Worm (Caenorhabditis elegans): Measurements from ENCODE around the gene srlf-7.

Gene srlf-7

ce11 chrIV:7165723-7166122 lies 23.4 kb upstream of the srlf-7 start, which contains the start of gene rpc-1 (continued):
- no peak for TF ChIP-seq vab-15 (tag; optimal IDR thresholded peaks at IDR 0.05)
- TF ChIP-seq swsn-7 (tag; optimal IDR thresholded peaks at IDR 0.05), result peak; percentile 4
- TF ChIP-seq ceh-63 (GFP tag; optimal IDR thresholded peaks at IDR 0.05), result no peak
- no peak for TF ChIP-seq zip-4 (GFP tag; optimal IDR thresholded peaks at IDR 0.05)
- peak; percentile 22 to 75 for TF ChIP-seq lsy-2 (tag; optimal IDR thresholded peaks at IDR 0.05)
- no peak for TF ChIP-seq nhr-84 (tag; optimal IDR thresholded peaks at IDR 0.05)
- TF ChIP-seq snpc-4 (tag; optimal IDR thresholded peaks at IDR 0.05), result no peak
- no peak for TF ChIP-seq unc-130 (tag; optimal IDR thresholded peaks at IDR 0.05)
- no peak for TF ChIP-seq nhr-76 (tag; optimal IDR thresholded peaks at IDR 0.05)
- TF ChIP-seq lin-14 (GFP tag; optimal IDR thresholded peaks at IDR 0.05), result no peak
- peak in 1 of 6 experiments; percentile 3 for TF ChIP-seq elt-3 (tag; optimal IDR thresholded peaks at IDR 0.05)
- no peak for TF ChIP-seq nhr-85 (tag)
- TF ChIP-seq Y116A8C.19 (tag; optimal IDR thresholded peaks at IDR 0.05; ENCODE audit: borderline replicate concordance), result no peak
- TF ChIP-seq F16B12.6 (tag; optimal IDR thresholded peaks at IDR 0.05), result peak; percentile 47
- no peak for TF ChIP-seq unc-30 (tag; optimal IDR thresholded peaks at IDR 0.05)
- peak; percentile 39 for TF ChIP-seq nhr-20 (tag; optimal IDR thresholded peaks at IDR 0.05)
- no peak for TF ChIP-seq fos-1 (tag; optimal IDR thresholded peaks at IDR 0.05)
- TF ChIP-seq pax-3 (tag; optimal IDR thresholded peaks at IDR 0.05), result no peak
- peak; percentile 30 for TF ChIP-seq snu-23 (GFP tag; optimal IDR thresholded peaks at IDR 0.05)
- TF ChIP-seq pqm-1 (tag; optimal IDR thresholded peaks at IDR 0.05), result no peak
- TF ChIP-seq ceh-82 (tag; optimal IDR thresholded peaks at IDR 0.05), result peak; percentile 8 to 43 (median 39)
- no peak for TF ChIP-seq aly-2 (tag; optimal IDR thresholded peaks at IDR 0.05)
- TF ChIP-seq mab-9 (GFP tag; IDR thresholded peaks at IDR 0.05), result no peak
- TF ChIP-seq lir-3 (tag; optimal IDR thresholded peaks at IDR 0.05; ENCODE audit: poor library complexity), result no peak
- no peak for TF ChIP-seq hlh-17 (GFP tag; optimal IDR thresholded peaks at IDR 0.05; ENCODE audit: borderline replicate concordance)
- peak; percentile 59 for TF ChIP-seq mep-1 (tag; optimal IDR thresholded peaks at IDR 0.05)
- TF ChIP-seq sox-4 (tag; optimal IDR thresholded peaks at IDR 0.05), result no peak
- no peak for TF ChIP-seq hpl-2 (GFP tag; optimal IDR thresholded peaks at IDR 0.05)
- TF ChIP-seq nhr-19 (GFP tag; conservative IDR thresholded peaks at IDR 0.05), result no peak
- TF ChIP-seq sptf-1 (tag; optimal IDR thresholded peaks at IDR 0.05), result no peak
- peak; percentile 47 to 90 for TF ChIP-seq lin-35 (GFP tag; optimal IDR thresholded peaks at IDR 0.05)
- TF ChIP-seq grh-1 (GFP tag; IDR thresholded peaks at IDR 0.05), result no peak
- no peak for TF ChIP-seq ceh-90 (tag; optimal IDR thresholded peaks at IDR 0.05)
- TF ChIP-seq nhr-28 (tag; optimal IDR thresholded peaks at IDR 0.05), result no peak
- TF ChIP-seq irx-1 (tag; optimal IDR thresholded peaks at IDR 0.05), result no peak
- no peak for TF ChIP-seq C34B4.2 (tag; optimal IDR thresholded peaks at IDR 0.05)
- TF ChIP-seq nhr-11 (tag; optimal IDR thresholded peaks at IDR 0.05), result no peak
- no peak for TF ChIP-seq ces-1 (GFP tag; optimal IDR thresholded peaks at IDR 0.05)
- no peak for TF ChIP-seq unc-86 (tag; optimal IDR thresholded peaks at IDR 0.05)
- TF ChIP-seq ets-5 (GFP tag; IDR thresholded peaks at IDR 0.05), result no peak
- TF ChIP-seq C16A3.4 (tag; optimal IDR thresholded peaks at IDR 0.05), result peak; percentile 12
- peak; percentile 22 for TF ChIP-seq tbx-2 (tag; optimal IDR thresholded peaks at IDR 0.05)
- no peak for TF ChIP-seq ceh-88 (GFP tag; IDR thresholded peaks at IDR 0.05)
- TF ChIP-seq dpl-1 (GFP tag; optimal IDR thresholded peaks at IDR 0.05), result peak; percentile 55 to 80 (median 76)
- no peak for TF ChIP-seq lin-39 (tag; optimal IDR thresholded peaks at IDR 0.05)
- TF ChIP-seq nhr-90 (tag; optimal IDR thresholded peaks at IDR 0.05; ENCODE audit: poor library complexity), result peak; percentile 5
- TF ChIP-seq lin-15B (tag; optimal IDR thresholded peaks at IDR 0.05), result peak; percentile 42
- no peak for TF ChIP-seq nhr-12 (tag; optimal IDR thresholded peaks at IDR 0.05)
- no peak for TF ChIP-seq egl-13 (tag; optimal IDR thresholded peaks at IDR 0.05)
- TF ChIP-seq fkh-4 (tag; optimal IDR thresholded peaks at IDR 0.05; ENCODE audit: borderline replicate concordance), result no peak
- TF ChIP-seq tlp-1 (tag; optimal IDR thresholded peaks at IDR 0.05), result no peak
- TF ChIP-seq lin-13 (GFP tag; optimal IDR thresholded peaks at IDR 0.05), result no peak
- TF ChIP-seq aha-1 (tag; optimal IDR thresholded peaks at IDR 0.05), result no peak
- no peak for TF ChIP-seq ama-1 (optimal IDR thresholded peaks at IDR 0.05)
- TF ChIP-seq ztf-11 (tag; optimal IDR thresholded peaks at IDR 0.05), result no peak

Data from whole organism, L1 larva.